Worm (Caenorhabditis elegans) whole organism, L4/young adult: ENCODE results near the gene svh-1.

Source experiments
- W03F9.2 ChIP-seq: fragments of 150-350 bp; optimal IDR thresholded peaks from 2 replicates; lab custom pipeline; 2014; ENCODE audit warnings: missing biosample characterization, missing genetic modification characterization
- dao-5 ChIP-seq: sonication (generic microtip); optimal IDR thresholded peaks from 2 replicates; lab custom pipeline; 2016; ENCODE audit warnings: missing genotype, missing genetic modification characterization, moderate library complexity, missing compliant biosample characterization
- him-1 ChIP-seq: sonication (generic microtip); optimal IDR thresholded peaks from 2 replicates; lab custom pipeline; 2016; ENCODE audit warnings: missing genotype, missing genetic modification reagents, missing genetic modification characterization, missing compliant biosample characterization

DNA sequence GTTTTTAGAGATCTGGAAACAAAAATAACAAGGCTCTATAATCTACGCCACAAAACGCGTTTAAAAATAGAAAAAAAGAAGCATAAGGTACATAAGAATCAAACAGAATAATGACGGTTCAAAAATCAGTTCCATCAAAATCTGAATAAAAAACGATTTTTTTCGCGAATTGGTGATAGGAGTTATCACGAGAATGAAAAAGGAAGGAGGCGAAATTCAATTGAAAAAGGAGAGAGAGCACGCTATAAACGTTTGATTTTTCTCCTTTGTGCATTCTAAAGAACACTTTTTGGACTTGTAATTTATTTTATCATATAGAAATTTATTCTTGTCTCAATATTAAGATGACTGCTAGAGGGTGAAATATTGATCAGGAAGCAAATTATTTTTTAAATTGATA lies 44.9 kb downstream of the svh-1 start:
- TF ChIP-seq dao-5 (tag; lab: Kevin White, UChicago) (no peak), him-1 (tag; lab: Kevin White, UChicago) (no peak), W03F9.2 (tag; lab: Kevin White, UChicago) (no peak)
